Worm (Caenorhabditis elegans): ENCODE results near the gene sams-4.

DNA sequence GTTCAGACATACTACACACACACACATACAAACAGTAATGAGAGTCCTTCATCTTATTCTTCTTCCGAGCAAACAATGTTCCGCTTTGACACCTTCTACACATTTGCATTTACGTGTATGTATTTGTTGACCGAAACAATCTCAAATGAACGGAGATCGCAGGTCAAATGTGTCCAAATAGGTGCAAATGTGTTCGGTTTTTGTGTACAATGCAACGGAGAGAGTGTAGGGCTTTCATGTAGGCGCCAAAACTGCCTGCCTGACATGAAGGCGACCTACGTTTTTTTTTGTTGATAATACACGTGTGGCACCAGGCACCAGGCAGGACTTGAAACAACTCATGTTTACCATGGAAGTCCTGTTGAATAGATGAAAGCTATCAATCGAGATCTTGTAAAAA lies 10.8 kb upstream of the sams-4 start:
- TF ChIP-seq nhr-76 (tag; optimal IDR thresholded peaks at IDR 0.05) (no peak), snpc-4 (tag; optimal IDR thresholded peaks at IDR 0.05) (no peak), blmp-1 (tag; optimal IDR thresholded peaks at IDR 0.05) (no peak), ztf-11 (tag; optimal IDR thresholded peaks at IDR 0.05) (no peak), unc-62 (GFP tag; optimal IDR thresholded peaks at IDR 0.05) (no peak)
